Fruit fly (Drosophila melanogaster) whole organism, prepupa: Measurements from ENCODE around the gene CG5946.

ENCODE experiments used
- Blimp-1 ChIP-seq: fragments of 200-800 bp; sonication (Bioruptor generic); optimal IDR thresholded peaks from 3 replicates; lab custom pipeline; 2017; ENCODE audit warnings: missing biosample characterization, missing genetic modification characterization, mild to moderate bottlenecking, moderate library complexity, missing genetic modification reagents
- Eip93F ChIP-seq: fragments of 200-800 bp; sonication (Bioruptor generic); optimal IDR thresholded peaks from 2 replicates; lab custom pipeline; 2016; ENCODE audit warnings: missing biosample characterization, mild to moderate bottlenecking, missing genetic modification characterization
- Gug ChIP-seq: fragments of 200-800 bp; sonication (Bioruptor generic); IDR thresholded peaks from 2 replicates; pipeline ENCODE4 v1.3.6; 2022; ENCODE audit warnings: missing biosample characterization, missing genetic modification characterization

- peak; percentile 62 for TF ChIP-seq Blimp-1 (GFP tag; lab: Kevin White, UChicago)
- no peak for TF ChIP-seq Eip93F (GFP tag; lab: Kevin White, UChicago)
- TF ChIP-seq Gug (GFP tag; lab: Robert Waterston, UW), result no peak
These were observed at the start of gene CG5946, which contains the start of gene CG11597 for dm6 chr3L:11821723-11822445.
